Worm (Caenorhabditis elegans) whole organism, L4 larva: ENCODE results near the gene pak-2.

Source experiments
- D1046.2 ChIP-seq: fragments of 200-800 bp; sonication (Bioruptor generic); IDR thresholded peaks from 2 replicates; pipeline ENCODE4 v1.3.6; 2022; ENCODE audit warnings: missing genetic modification characterization, missing compliant biosample characterization
- F26F4.8 ChIP-seq: fragments of 200-800 bp; sonication (Bioruptor generic); conservative IDR thresholded peaks from 2 replicates; pipeline ENCODE4 v1.3.6; 2022; ENCODE audit warnings: missing genetic modification characterization, missing compliant biosample characterization
- F37D6.2 ChIP-seq: sonication (generic microtip); optimal IDR thresholded peaks from 2 replicates; lab custom pipeline; 2016; ENCODE audit warnings: mild to moderate bottlenecking, missing genetic modification characterization, missing compliant biosample characterization
- F44E2.7 ChIP-seq: fragments of 200-800 bp; sonication (Bioruptor generic); IDR thresholded peaks from 2 replicates; pipeline ENCODE4 v2.1.2; 2022; ENCODE audit warnings: missing genetic modification characterization, missing compliant biosample characterization
- T20F7.1 ChIP-seq: fragments of 200-800 bp; sonication (Bioruptor generic); optimal IDR thresholded peaks from 2 replicates; lab custom pipeline; 2018; ENCODE audit warnings: mild to moderate bottlenecking, missing genetic modification characterization, missing compliant biosample characterization
- T26A8.4 ChIP-seq: fragments of 200-800 bp; sonication (Bioruptor generic); IDR thresholded peaks from 2 replicates; pipeline ENCODE4 v1.3.6; 2022; ENCODE audit warnings: missing genetic modification characterization, missing compliant biosample characterization
- Y48G9A.11 ChIP-seq: fragments of 200-800 bp; sonication (Bioruptor generic); IDR thresholded peaks from 2 replicates; pipeline ENCODE4 v1.3.6; 2022; ENCODE audit warnings: missing genetic modification reagents, missing genetic modification characterization, missing compliant biosample characterization
- ZK546.5 ChIP-seq, 2 experiments: sonication (generic microtip); optimal IDR thresholded peaks; 2 replicates each; lab custom pipeline; 2017; ENCODE audit warnings: missing biosample characterization in 2 of 2, missing genetic modification characterization in 2 of 2
- aha-1 ChIP-seq: fragments of 150-350 bp; peaks from one replicate; lab custom pipeline; 2014; ENCODE audit warnings: missing biosample characterization, missing genetic modification characterization
- ceh-20 ChIP-seq: fragments of 200-800 bp; sonication (Bioruptor generic); IDR thresholded peaks from 2 replicates; pipeline ENCODE4 v1.3.6; 2022; ENCODE audit warnings: missing genetic modification reagents, missing genetic modification characterization, missing compliant biosample characterization
- ceh-28 ChIP-seq: fragments of 150-350 bp; optimal IDR thresholded peaks from 2 replicates; lab custom pipeline; 2014; ENCODE audit warnings: missing biosample characterization, missing genetic modification reagents, missing genetic modification characterization
- ceh-32 ChIP-seq: sonication (generic microtip); optimal IDR thresholded peaks from 2 replicates; lab custom pipeline; 2016; ENCODE audit warnings: mild to moderate bottlenecking, missing genetic modification characterization, missing compliant biosample characterization; ENCODE audit not compliant: poor library complexity
- ceh-44 ChIP-seq: fragments of 200-800 bp; sonication (Bioruptor generic); IDR thresholded peaks from 2 replicates; pipeline ENCODE4 v1.3.6; 2022; ENCODE audit warnings: missing genetic modification reagents, missing genetic modification characterization, missing compliant biosample characterization
- ctbp-1 ChIP-seq: fragments of 200-800 bp; sonication (Bioruptor generic); IDR thresholded peaks from 2 replicates; pipeline ENCODE4 v1.3.6; 2022; ENCODE audit warnings: missing genetic modification reagents, missing genetic modification characterization, missing compliant biosample characterization
- daf-12 ChIP-seq: fragments of 150-350 bp; optimal IDR thresholded peaks from 2 replicates; lab custom pipeline; 2014; ENCODE audit warnings: missing biosample characterization, missing genetic modification reagents, missing genetic modification characterization
- daf-19 ChIP-seq: fragments of 200-800 bp; sonication (Bioruptor generic); conservative IDR thresholded peaks from 2 replicates; pipeline ENCODE4 v1.3.6; 2022; ENCODE audit warnings: missing genetic modification characterization, missing compliant biosample characterization
- daf-8 ChIP-seq: fragments of 200-800 bp; sonication (Bioruptor generic); IDR thresholded peaks from 2 replicates; pipeline ENCODE4 v1.3.6; 2022; ENCODE audit warnings: missing genetic modification characterization, missing compliant biosample characterization
- dmd-8 ChIP-seq: fragments of 200-800 bp; sonication (Bioruptor generic); IDR thresholded peaks from 2 replicates; pipeline ENCODE4 v1.3.6; 2022; ENCODE audit warnings: missing genetic modification characterization, missing compliant biosample characterization
- duxl-1 ChIP-seq: sonication (generic microtip); optimal IDR thresholded peaks from 2 replicates; lab custom pipeline; 2016; ENCODE audit warnings: mild to moderate bottlenecking, missing genetic modification characterization, moderate library complexity, missing compliant biosample characterization; ENCODE audit not compliant: poor library complexity
- egl-27 ChIP-seq: sonication (generic microtip); optimal IDR thresholded peaks from 3 replicates; lab custom pipeline; 2017; ENCODE audit warnings: missing biosample characterization, missing genetic modification reagents, missing genetic modification characterization
- egl-43 ChIP-seq: fragments of 200-800 bp; sonication (Bioruptor generic); IDR thresholded peaks from 2 replicates; pipeline ENCODE4 v1.3.6; 2022; ENCODE audit warnings: missing genetic modification reagents, missing genetic modification characterization, missing compliant biosample characterization
- fkh-10 ChIP-seq: fragments of 150-350 bp; optimal IDR thresholded peaks from 2 replicates; lab custom pipeline; 2014; ENCODE audit warnings: missing biosample characterization, missing genetic modification reagents, missing genetic modification characterization
- fos-1 ChIP-seq: fragments of 150-350 bp; optimal IDR thresholded peaks from 2 replicates; lab custom pipeline; 2014; ENCODE audit warnings: missing biosample characterization, missing genetic modification characterization
- hif-1 ChIP-seq, 2 experiments: sonication (generic microtip); optimal IDR thresholded peaks; 2 replicates each; lab custom pipeline; 2016 to 2017; ENCODE audit warnings: missing compliant biosample characterization in 2 of 2, missing genetic modification characterization in 2 of 2, missing genetic modification reagents in 2 of 2, missing genotype in 2 of 2, mild to moderate bottlenecking in 1 of 2
- hlh-11 ChIP-seq: fragments of 200-800 bp; sonication (Bioruptor generic); optimal IDR thresholded peaks from 2 replicates; lab custom pipeline; 2018; ENCODE audit warnings: mild to moderate bottlenecking, missing genetic modification characterization, missing compliant biosample characterization
- hmg-1.1 ChIP-seq: fragments of 200-800 bp; sonication (Bioruptor generic); IDR thresholded peaks from 2 replicates; pipeline ENCODE4 v1.3.6; 2022; ENCODE audit warnings: missing genetic modification reagents, missing genetic modification characterization, missing compliant biosample characterization
- jun-1 ChIP-seq: fragments of 150-350 bp; optimal IDR thresholded peaks from 2 replicates; lab custom pipeline; 2014; ENCODE audit warnings: missing biosample characterization, missing genetic modification reagents, missing genetic modification characterization
- lin-38 ChIP-seq: fragments of 200-800 bp; sonication (Bioruptor generic); IDR thresholded peaks from 2 replicates; pipeline ENCODE4 v1.3.6; 2022; ENCODE audit warnings: missing genetic modification reagents, missing genetic modification characterization, missing compliant biosample characterization
- mdl-1 ChIP-seq, 2 experiments: fragments of 150-350 bp in 1 of 2; sonication (generic microtip) in 1 of 2; optimal IDR thresholded peaks; 2 replicates each; lab custom pipeline; 2014 to 2017; ENCODE audit warnings: missing biosample characterization in 2 of 2, missing genetic modification characterization in 2 of 2
- mdt-29 ChIP-seq: fragments of 200-800 bp; sonication (Bioruptor generic); IDR thresholded peaks from 2 replicates; pipeline ENCODE4 v1.3.6; 2022; ENCODE audit warnings: missing genetic modification reagents, missing genetic modification characterization, missing compliant biosample characterization
- mep-1 ChIP-seq: fragments of 150-350 bp; sonication (generic microtip); optimal IDR thresholded peaks from 3 replicates; lab custom pipeline; 2014; ENCODE audit warnings: missing biosample characterization, missing genetic modification characterization
- mes-2 ChIP-seq: sonication (generic microtip); optimal IDR thresholded peaks from 2 replicates; lab custom pipeline; 2016; ENCODE audit warnings: missing genotype, mild to moderate bottlenecking, missing genetic modification characterization, missing compliant biosample characterization; ENCODE audit not compliant: poor library complexity, severe bottlenecking
- mxl-2 ChIP-seq: fragments of 200-800 bp; sonication (Bioruptor generic); conservative IDR thresholded peaks from 2 replicates; pipeline ENCODE4 v1.3.6; 2022; ENCODE audit warnings: missing genetic modification reagents, missing genetic modification characterization, missing compliant biosample characterization
- nhr-11 ChIP-seq: fragments of 150-350 bp; optimal IDR thresholded peaks from 2 replicates; lab custom pipeline; 2014; ENCODE audit warnings: missing biosample characterization, missing genetic modification characterization
- nhr-111 ChIP-seq: fragments of 200-800 bp; sonication (Bioruptor generic); optimal IDR thresholded peaks from 2 replicates; lab custom pipeline; 2018; ENCODE audit warnings: mild to moderate bottlenecking, missing genetic modification characterization, missing compliant biosample characterization
- nhr-237 ChIP-seq: sonication (generic microtip); optimal IDR thresholded peaks from 2 replicates; lab custom pipeline; 2017; ENCODE audit warnings: missing biosample characterization, missing genetic modification characterization
- nhr-41 ChIP-seq: fragments of 200-800 bp; sonication (Bioruptor generic); IDR thresholded peaks from 2 replicates; pipeline ENCODE4 v1.3.6; 2022; ENCODE audit warnings: missing genetic modification reagents, missing genetic modification characterization, missing compliant biosample characterization
- nhr-42 ChIP-seq: fragments of 200-800 bp; sonication (Bioruptor generic); IDR thresholded peaks from 2 replicates; pipeline ENCODE4 v1.3.6; 2022; ENCODE audit warnings: missing genetic modification characterization, missing compliant biosample characterization
- nhr-76 ChIP-seq: fragments of 150-350 bp; optimal IDR thresholded peaks from 2 replicates; lab custom pipeline; 2014; ENCODE audit warnings: missing biosample characterization, missing genetic modification characterization
- pha-4 ChIP-seq, 2 experiments: fragments of 150-350 bp in 1 of 2; fragments of 200-800 bp in 1 of 2; sonication (Bioruptor generic) in 1 of 2; IDR thresholded peaks in 1 of 2; optimal IDR thresholded peaks in 1 of 2; 2 replicates each; pipeline versions ENCODE4 v1.3.6 to Lab custom; 2014 to 2022; ENCODE audit warnings: missing genetic modification characterization in 2 of 2, missing genetic modification reagents in 2 of 2, missing biosample characterization in 1 of 2, missing compliant biosample characterization in 1 of 2
- pqm-1 ChIP-seq: sonication (generic microtip); optimal IDR thresholded peaks from 2 replicates; lab custom pipeline; 2017; ENCODE audit warnings: missing biosample characterization, missing genetic modification characterization
- rbr-2 ChIP-seq: sonication (generic microtip); optimal IDR thresholded peaks from 2 replicates; lab custom pipeline; 2016; ENCODE audit warnings: missing genotype, missing genetic modification characterization, missing compliant biosample characterization
- spr-1 ChIP-seq: sonication (generic microtip); optimal IDR thresholded peaks from 2 replicates; lab custom pipeline; 2016; ENCODE audit warnings: mild to moderate bottlenecking, missing genetic modification characterization, missing compliant biosample characterization
- unc-130 ChIP-seq: sonication (generic microtip); optimal IDR thresholded peaks from 2 replicates; lab custom pipeline; 2016; ENCODE audit warnings: missing genetic modification reagents, missing genetic modification characterization, missing compliant biosample characterization
- vab-7 ChIP-seq: fragments of 200-800 bp; sonication (Bioruptor generic); IDR thresholded peaks from 2 replicates; pipeline ENCODE4 v1.3.6; 2022; ENCODE audit warnings: missing genetic modification reagents, missing genetic modification characterization, missing compliant biosample characterization
- zag-1 ChIP-seq: fragments of 150-350 bp; optimal IDR thresholded peaks from 2 replicates; lab custom pipeline; 2014; ENCODE audit warnings: missing biosample characterization, missing genetic modification characterization
- zfp-2 ChIP-seq: sonication (generic microtip); optimal IDR thresholded peaks from 2 replicates; lab custom pipeline; 2016; ENCODE audit warnings: mild to moderate bottlenecking, missing genetic modification characterization, missing compliant biosample characterization
- ztf-11 ChIP-seq: fragments of 150-350 bp; optimal IDR thresholded peaks from 2 replicates; lab custom pipeline; 2014; ENCODE audit warnings: missing biosample characterization, missing genetic modification characterization
- ztf-7 ChIP-seq: fragments of 150-350 bp; optimal IDR thresholded peaks from 2 replicates; lab custom pipeline; 2014; ENCODE audit warnings: missing biosample characterization, missing genetic modification characterization

The pak-2 gene

DNA sequence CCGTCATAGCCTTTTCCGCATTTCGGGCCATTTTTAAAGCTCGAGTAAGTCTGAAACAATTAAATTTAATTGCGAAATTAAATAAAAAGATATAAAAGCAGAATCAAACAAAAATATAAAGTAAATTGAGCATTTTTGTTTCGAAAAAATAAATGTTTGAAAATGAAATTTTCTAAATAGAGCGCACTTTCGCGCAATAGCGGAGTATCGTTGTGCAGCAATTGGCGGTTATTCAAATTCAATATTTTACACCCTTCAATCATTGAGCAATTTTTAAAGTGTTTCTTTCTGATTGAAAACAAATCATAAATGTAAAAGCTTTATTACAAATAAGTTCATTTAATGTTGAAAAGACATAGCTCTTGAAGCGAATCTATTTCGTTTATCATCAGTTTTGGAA lies 38.6 kb downstream of the pak-2 start, which contains the start of gene isy-1 (continued):
- TF ChIP-seq spr-1 (tag; lab: Kevin White, UChicago) (no peak), dmd-8 (no peak), F44E2.7 (GFP tag; lab: Robert Waterston, UW) (no peak), F37D6.2 (tag; lab: Kevin White, UChicago) (no peak), ztf-11 (tag; lab: Kevin White, UChicago) (no peak), daf-19 (GFP tag; lab: Robert Waterston, UW) (no peak), daf-12 (tag; lab: Kevin White, UChicago) (no peak), zfp-2 (tag; lab: Kevin White, UChicago) (no peak), F26F4.8 (no peak), nhr-76 (tag; lab: Kevin White, UChicago) (no peak), egl-43 (no peak), mdt-29 (GFP tag; lab: Robert Waterston, UW) (no peak), rbr-2 (tag; lab: Kevin White, UChicago) (peak; percentile 16), ceh-32 (tag; lab: Kevin White, UChicago) (no peak), nhr-42 (no peak), duxl-1 (tag; lab: Kevin White, UChicago) (no peak), T20F7.1 (GFP tag; lab: Kevin White, UChicago) (peak; percentile 96), T26A8.4 (GFP tag; lab: Robert Waterston, UW) (no peak), ZK546.5 (tag; optimal IDR thresholded peaks at IDR 0.05; lab: Kevin White, UChicago) (no peak), unc-130 (GFP tag; lab: Kevin White, UChicago) (no peak), lin-38 (GFP tag; lab: Robert Waterston, UW) (peak; percentile 89)

ce11 chrV:10998797-10999196 lies 40.4 kb downstream of the pak-2 start, which contains the start of gene F53B7.7:
F53B7.7 (plus strand) TSS chrV:10999097.
- TF ChIP-seq fos-1 (tag; lab: Kevin White, UChicago) (no peak), zag-1 (tag; lab: Kevin White, UChicago) (no peak), pha-4 (GFP tag; IDR thresholded peaks at IDR 0.05; lab: Robert Waterston, UW) (no peak), pha-4 (tag; optimal IDR thresholded peaks at IDR 0.05; lab: Kevin White, UChicago) (no peak), mes-2 (tag; lab: Kevin White, UChicago) (no peak), ctbp-1 (GFP tag; lab: Robert Waterston, UW) (no peak), mep-1 (tag; lab: Kevin White, UChicago) (no peak), nhr-41 (no peak), T26A8.4 (GFP tag; lab: Robert Waterston, UW) (no peak), daf-12 (tag; lab: Kevin White, UChicago) (no peak), mxl-2 (no peak), ceh-20 (GFP tag; lab: Robert Waterston, UW) (no peak), fkh-10 (GFP tag; lab: Kevin White, UChicago) (no peak), jun-1 (tag; lab: Kevin White, UChicago) (no peak), hmg-1.1 (GFP tag; lab: Robert Waterston, UW) (no peak), ceh-44 (no peak), egl-27 (no peak), ceh-28 (tag; lab: Kevin White, UChicago) (no peak), D1046.2 (GFP tag; lab: Robert Waterston, UW) (no peak), hlh-11 (tag; lab: Kevin White, UChicago) (no peak), nhr-237 (tag; lab: Kevin White, UChicago) (no peak)

DNA sequence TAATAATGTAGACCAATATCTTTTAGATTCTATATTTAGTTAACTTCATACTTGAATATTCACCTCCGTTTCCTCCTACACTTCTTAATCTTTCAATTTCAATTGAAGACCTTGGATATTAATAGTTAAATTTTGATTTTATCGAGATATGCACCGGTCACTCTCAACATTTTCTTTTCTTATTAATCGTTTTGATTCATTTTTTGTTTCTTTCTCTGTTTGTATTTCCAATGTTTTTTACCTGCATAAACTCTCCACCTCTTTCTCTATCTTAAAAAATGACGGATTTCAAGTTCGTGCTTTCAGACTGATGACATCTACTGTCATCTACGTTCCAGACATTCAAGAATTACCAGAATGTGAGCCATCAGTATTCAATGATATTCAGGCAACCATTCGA lies 47.4 kb downstream of the pak-2 start, which contains the start of gene frpr-9:
frpr-9 (plus strand) TSS at position 301 of the 400 bp plus-strand sequence.
- TF ChIP-seq mdl-1 (tag; optimal IDR thresholded peaks at IDR 0.05; lab: Kevin White, UChicago) = no peak
- TF ChIP-seq ztf-7 (tag; lab: Kevin White, UChicago) = no peak
- TF ChIP-seq aha-1 (tag; lab: Kevin White, UChicago) = no peak
- TF ChIP-seq daf-8 (GFP tag; lab: Robert Waterston, UW) = no peak
- no peak for TF ChIP-seq hif-1 (tag; optimal IDR thresholded peaks at IDR 0.05; lab: Kevin White, UChicago)
- no peak for TF ChIP-seq vab-7
- no peak for TF ChIP-seq egl-43
- TF ChIP-seq ceh-20 (GFP tag; lab: Robert Waterston, UW) = no peak
- no peak for TF ChIP-seq F44E2.7 (GFP tag; lab: Robert Waterston, UW)
- no peak for TF ChIP-seq lin-38 (GFP tag; lab: Robert Waterston, UW)
- TF ChIP-seq hmg-1.1 (GFP tag; lab: Robert Waterston, UW) = no peak
- TF ChIP-seq fos-1 (tag; lab: Kevin White, UChicago) = no peak
- TF ChIP-seq nhr-11 (tag; lab: Kevin White, UChicago) = no peak
- no peak for TF ChIP-seq pqm-1 (tag; lab: Kevin White, UChicago)
- TF ChIP-seq jun-1 (tag; lab: Kevin White, UChicago) = no peak
- TF ChIP-seq Y48G9A.11 = no peak
- TF ChIP-seq nhr-111 = no peak
- TF ChIP-seq mdt-29 (GFP tag; lab: Robert Waterston, UW) = no peak
